1 fruit fly cellular context compared by ENCODE assay signal in genomic region chr3R:15927172-15927571, dm6.
TF ChIP-seq lines count a peak whose summit lies in the region.

No protein-coding gene starts in this region.

TF ChIP-seq in whole organism, embryonic, 481 proteins besides CTCF, POLR2A, EP300 and RAD21 (continued from another document and continues in another):
- no peak for TF ChIP-seq pzg (GFP tag; optimal IDR thresholded peaks at IDR 0.05; lab: Kevin White, UChicago)
- no peak for TF ChIP-seq eve (GFP tag; optimal IDR thresholded peaks at IDR 0.05; lab: Kevin White, UChicago)
- TF ChIP-seq CG11504 (tag; optimal IDR thresholded peaks at IDR 0.05; lab: Kevin White, UChicago): peak; percentile 64
- no peak for TF ChIP-seq CG13894 (tag; optimal IDR thresholded peaks at IDR 0.05; lab: Kevin White, UChicago)
- TF ChIP-seq esg (GFP tag; conservative IDR thresholded peaks at IDR 0.05; lab: Robert Waterston, UW): 0 out of 2 replicates have a peak, but pooled peaks have one; percentile 31
- 0 out of 2 replicates have a peak, but pooled peaks have one; percentile 16 for TF ChIP-seq al (GFP tag; IDR thresholded peaks at IDR 0.05; lab: Robert Waterston, UW)
- peak in 1 of 2 experiments; percentile 37 for TF ChIP-seq dpn (GFP tag; optimal IDR thresholded peaks at IDR 0.05; lab: Kevin White, UChicago)
- no peak for TF ChIP-seq CG33557 (GFP tag; optimal IDR thresholded peaks at IDR 0.05; lab: Kevin White, UChicago)
- TF ChIP-seq CG34376 (GFP tag; optimal IDR thresholded peaks at IDR 0.05; lab: Kevin White, UChicago): no peak
- TF ChIP-seq CG5180 (GFP tag; optimal IDR thresholded peaks at IDR 0.05; lab: Kevin White, UChicago): no peak
- TF ChIP-seq Vsx1 (GFP tag; optimal IDR thresholded peaks at IDR 0.05; lab: Kevin White, UChicago): no peak
- no peak for TF ChIP-seq CG6683 (GFP tag; optimal IDR thresholded peaks at IDR 0.05; lab: Kevin White, UChicago)
- no peak for TF ChIP-seq CG10321 (GFP tag; IDR thresholded peaks at IDR 0.05; lab: Robert Waterston, UW)
- TF ChIP-seq HLH3B (GFP tag; IDR thresholded peaks at IDR 0.05; lab: Robert Waterston, UW): peak; percentile 51
- TF ChIP-seq stwl (tag; optimal IDR thresholded peaks at IDR 0.05; lab: Kevin White, UChicago): no peak
- no peak for TF ChIP-seq CHES-1-like (GFP tag; optimal IDR thresholded peaks at IDR 0.05; lab: Kevin White, UChicago)
- no peak for TF ChIP-seq CG14667 (GFP tag; IDR thresholded peaks at IDR 0.05; lab: Robert Waterston, UW)
- no peak for TF ChIP-seq CG11093 (GFP tag; IDR thresholded peaks at IDR 0.05; lab: Robert Waterston, UW)
- TF ChIP-seq zen (tag; optimal IDR thresholded peaks at IDR 0.05; lab: Kevin White, UChicago): peak; percentile 29
- no peak for TF ChIP-seq CG13775 (GFP tag; optimal IDR thresholded peaks at IDR 0.05; lab: Kevin White, UChicago)
- peak; percentile 40; the same call in 1 of the 2 replicates for TF ChIP-seq Rfx (GFP tag; IDR thresholded peaks at IDR 0.05; lab: Robert Waterston, UW)
- TF ChIP-seq phol (tag; optimal IDR thresholded peaks at IDR 0.05; lab: Kevin White, UChicago): peak; percentile 41
- no peak for TF ChIP-seq Mrtf (GFP tag; IDR thresholded peaks at IDR 0.05; lab: Robert Waterston, UW)
- no peak for TF ChIP-seq CG4617 (GFP tag; optimal IDR thresholded peaks at IDR 0.05; lab: Kevin White, UChicago; ENCODE audit: borderline replicate concordance)
- no peak for TF ChIP-seq CG3838 (GFP tag; optimal IDR thresholded peaks at IDR 0.05; lab: Kevin White, UChicago)
- TF ChIP-seq z (GFP tag; IDR thresholded peaks at IDR 0.05; lab: Robert Waterston, UW): no peak
- TF ChIP-seq CG2678 (tag; optimal IDR thresholded peaks at IDR 0.05; lab: Kevin White, UChicago): peak; percentile 51
- TF ChIP-seq Ptx1 (GFP tag; IDR thresholded peaks at IDR 0.05; lab: Robert Waterston, UW): no peak; the same call in 1 of the 2 replicates
- TF ChIP-seq ham (GFP tag; IDR thresholded peaks at IDR 0.05; lab: Robert Waterston, UW): no peak
- no peak for TF ChIP-seq ci (GFP tag; IDR thresholded peaks at IDR 0.05; lab: Robert Waterston, UW)
- TF ChIP-seq CG5245 (GFP tag; optimal IDR thresholded peaks at IDR 0.05; lab: Kevin White, UChicago): no peak
- TF ChIP-seq CG8765 (GFP tag; IDR thresholded peaks at IDR 0.05; lab: Robert Waterston, UW): no peak
- no peak for TF ChIP-seq Ets97D (GFP tag; optimal IDR thresholded peaks at IDR 0.05; lab: Kevin White, UChicago)
- TF ChIP-seq D19B (GFP tag; optimal IDR thresholded peaks at IDR 0.05; lab: Kevin White, UChicago): no peak
- TF ChIP-seq Elba2 (GFP tag; optimal IDR thresholded peaks at IDR 0.05; lab: Kevin White, UChicago): no peak
- peak; percentile 17 for TF ChIP-seq CG17385 (GFP tag; optimal IDR thresholded peaks at IDR 0.05; lab: Kevin White, UChicago)
- no peak for TF ChIP-seq CG11696 (GFP tag; IDR thresholded peaks at IDR 0.05; lab: Robert Waterston, UW)
- no peak for TF ChIP-seq otp (GFP tag; IDR thresholded peaks at IDR 0.05; lab: Robert Waterston, UW)
- TF ChIP-seq aop (GFP tag; IDR thresholded peaks at IDR 0.05; lab: Robert Waterston, UW): no peak
- TF ChIP-seq E2f1 (GFP tag; IDR thresholded peaks at IDR 0.05; lab: Robert Waterston, UW): no peak
- no peak for TF ChIP-seq CG17612 (GFP tag; IDR thresholded peaks at IDR 0.05; lab: Robert Waterston, UW)
- no peak for TF ChIP-seq Mad (GFP tag; optimal IDR thresholded peaks at IDR 0.05; lab: Kevin White, UChicago)
- TF ChIP-seq CG8089 (GFP tag; optimal IDR thresholded peaks at IDR 0.05; lab: Kevin White, UChicago): no peak
- TF ChIP-seq CG30403 (GFP tag; optimal IDR thresholded peaks at IDR 0.05; lab: Kevin White, UChicago): peak; percentile 48
- TF ChIP-seq caup (GFP tag; optimal IDR thresholded peaks at IDR 0.05; lab: Kevin White, UChicago; ENCODE audit: severe bottlenecking): no peak
- no peak for TF ChIP-seq vnd (GFP tag; IDR thresholded peaks at IDR 0.05; lab: Robert Waterston, UW; ENCODE audit: partially characterized antibody)
- TF ChIP-seq Dip3 (GFP tag; optimal IDR thresholded peaks at IDR 0.05; lab: Kevin White, UChicago): no peak
- no peak for TF ChIP-seq trh (GFP tag; optimal IDR thresholded peaks at IDR 0.05; lab: Kevin White, UChicago)
- TF ChIP-seq CG43689 (GFP tag; IDR thresholded peaks at IDR 0.05; lab: Robert Waterston, UW): no peak
- no peak for TF ChIP-seq CG34224 (GFP tag; IDR thresholded peaks at IDR 0.05; lab: Robert Waterston, UW; ENCODE audit: partially characterized antibody)
- no peak for TF ChIP-seq lola (GFP tag; optimal IDR thresholded peaks at IDR 0.05; lab: Kevin White, UChicago)
- TF ChIP-seq chm (GFP tag; IDR thresholded peaks at IDR 0.05; lab: Robert Waterston, UW): no peak
- 0 out of 4 replicates have a peak, but pooled peaks have one; percentile 16 for TF ChIP-seq Gug (GFP tag; IDR thresholded peaks at IDR 0.05; lab: Robert Waterston, UW)
- no peak for TF ChIP-seq CG8478 (optimal IDR thresholded peaks at IDR 0.05; lab: Kevin White, UChicago)
- TF ChIP-seq CG9437 (GFP tag; optimal IDR thresholded peaks at IDR 0.05; lab: Kevin White, UChicago): peak; percentile 32
- TF ChIP-seq prd (optimal IDR thresholded peaks at IDR 0.05; lab: Kevin White, UChicago): no peak
- TF ChIP-seq prd (GFP tag; IDR thresholded peaks at IDR 0.05; lab: Robert Waterston, UW): peak; percentile 61; the same call in 1 of the 3 replicates
- TF ChIP-seq CG12744 (GFP tag; optimal IDR thresholded peaks at IDR 0.05; lab: Kevin White, UChicago): no peak
- TF ChIP-seq lilli (GFP tag; optimal IDR thresholded peaks at IDR 0.05; lab: Kevin White, UChicago): peak; percentile 28
- TF ChIP-seq run (tag; optimal IDR thresholded peaks at IDR 0.05; lab: Kevin White, UChicago): peak; percentile 3
- TF ChIP-seq CG8944 (GFP tag; optimal IDR thresholded peaks at IDR 0.05; lab: Kevin White, UChicago): no peak
- peak; percentile 46; the same call in 1 of the 3 replicates for TF ChIP-seq CG7357 (GFP tag; IDR thresholded peaks at IDR 0.05; lab: Robert Waterston, UW)
- TF ChIP-seq grn (GFP tag; optimal IDR thresholded peaks at IDR 0.05; lab: Kevin White, UChicago): no peak
- no peak; the same call in 1 of the 2 replicates for TF ChIP-seq H2.0 (GFP tag; IDR thresholded peaks at IDR 0.05; lab: Robert Waterston, UW)
- no peak for TF ChIP-seq hth (optimal IDR thresholded peaks at IDR 0.05; lab: Kevin White, UChicago)
- no peak for TF ChIP-seq pum (GFP tag; optimal IDR thresholded peaks at IDR 0.05; lab: Kevin White, UChicago)
- TF ChIP-seq CG16815 (GFP tag; optimal IDR thresholded peaks at IDR 0.05; lab: Kevin White, UChicago): no peak
- TF ChIP-seq Kr (GFP tag; optimal IDR thresholded peaks at IDR 0.05; lab: Kevin White, UChicago): no peak
- no peak for TF ChIP-seq CG16779 (GFP tag; IDR thresholded peaks at IDR 0.05; lab: Robert Waterston, UW)
- no peak for TF ChIP-seq nerfin-1 (tag; optimal IDR thresholded peaks at IDR 0.05; lab: Kevin White, UChicago)
- TF ChIP-seq CG17359 (tag; optimal IDR thresholded peaks at IDR 0.05; lab: Kevin White, UChicago): peak; percentile 5
- no peak for TF ChIP-seq Dp (GFP tag; optimal IDR thresholded peaks at IDR 0.05; lab: Kevin White, UChicago)
- peak; percentile 69 for TF ChIP-seq Ets65A (GFP tag; lab: Kevin White, UChicago)
- no peak for TF ChIP-seq Gsc (GFP tag; IDR thresholded peaks at IDR 0.05; lab: Robert Waterston, UW)
- no peak for TF ChIP-seq HLHmδ (GFP tag; optimal IDR thresholded peaks at IDR 0.05; lab: Kevin White, UChicago)
- no peak for TF ChIP-seq CG14710 (tag; optimal IDR thresholded peaks at IDR 0.05; lab: Kevin White, UChicago)
- TF ChIP-seq scrt (GFP tag; optimal IDR thresholded peaks at IDR 0.05; lab: Kevin White, UChicago): no peak
- no peak for TF ChIP-seq CG15601 (tag; optimal IDR thresholded peaks at IDR 0.05; lab: Kevin White, UChicago)
- TF ChIP-seq gcm (GFP tag; optimal IDR thresholded peaks at IDR 0.05; lab: Kevin White, UChicago): no peak
- TF ChIP-seq Atf3 (GFP tag; optimal IDR thresholded peaks at IDR 0.05; lab: Kevin White, UChicago): no peak
- no peak for TF ChIP-seq disco-r (GFP tag; optimal IDR thresholded peaks at IDR 0.05; lab: Kevin White, UChicago)
- TF ChIP-seq CG3726 (GFP tag; IDR thresholded peaks at IDR 0.05; lab: Robert Waterston, UW): no peak
- no peak for TF ChIP-seq CG12155 (GFP tag; optimal IDR thresholded peaks at IDR 0.05; lab: Kevin White, UChicago)
- TF ChIP-seq CG42726 (GFP tag; IDR thresholded peaks at IDR 0.05; lab: Robert Waterston, UW; ENCODE audit: partially characterized antibody): no peak
- no peak for TF ChIP-seq Dek (tag; optimal IDR thresholded peaks at IDR 0.05; lab: Kevin White, UChicago)
- TF ChIP-seq CG13296 (GFP tag; optimal IDR thresholded peaks at IDR 0.05; lab: Kevin White, UChicago): peak; percentile 14
- no peak for TF ChIP-seq NC2α (GFP tag; optimal IDR thresholded peaks at IDR 0.05; lab: Kevin White, UChicago)
- TF ChIP-seq CG33213 (GFP tag; optimal IDR thresholded peaks at IDR 0.05; lab: Kevin White, UChicago): no peak
- TF ChIP-seq CG17912 (GFP tag; optimal IDR thresholded peaks at IDR 0.05; lab: Kevin White, UChicago): no peak
- TF ChIP-seq bab2 (GFP tag; optimal IDR thresholded peaks at IDR 0.05; lab: Kevin White, UChicago): no peak
- no peak for TF ChIP-seq rib (GFP tag; IDR thresholded peaks at IDR 0.05; lab: Robert Waterston, UW)
- no peak for TF ChIP-seq CkIIα-i1 (GFP tag; IDR thresholded peaks at IDR 0.05; lab: Robert Waterston, UW)
- no peak for TF ChIP-seq sd (tag; optimal IDR thresholded peaks at IDR 0.05; lab: Kevin White, UChicago)
- no peak for TF ChIP-seq ab (GFP tag; optimal IDR thresholded peaks at IDR 0.05; lab: Kevin White, UChicago)
- TF ChIP-seq nau (GFP tag; optimal IDR thresholded peaks at IDR 0.05; lab: Kevin White, UChicago): no peak
- no peak for TF ChIP-seq wdn (GFP tag; IDR thresholded peaks at IDR 0.05; lab: Robert Waterston, UW)
- no peak for TF ChIP-seq da (GFP tag; optimal IDR thresholded peaks at IDR 0.05; lab: Kevin White, UChicago)
- TF ChIP-seq Stat92E (GFP tag; optimal IDR thresholded peaks at IDR 0.05; lab: Kevin White, UChicago): no peak
- TF ChIP-seq Pdp1 (GFP tag; optimal IDR thresholded peaks at IDR 0.05; lab: Kevin White, UChicago): peak in 1 of 2 experiments; percentile 0
- no peak for TF ChIP-seq schlank (tag; optimal IDR thresholded peaks at IDR 0.05; lab: Kevin White, UChicago)
- TF ChIP-seq Hmr (GFP tag; optimal IDR thresholded peaks at IDR 0.05; lab: Kevin White, UChicago): peak; percentile 6
- TF ChIP-seq nmo (GFP tag; optimal IDR thresholded peaks at IDR 0.05; lab: Kevin White, UChicago): peak; percentile 40
- TF ChIP-seq sc (optimal IDR thresholded peaks at IDR 0.05; lab: Kevin White, UChicago): no peak
- TF ChIP-seq sc (GFP tag; optimal IDR thresholded peaks at IDR 0.05; lab: Kevin White, UChicago): no peak
- no peak for TF ChIP-seq pan (optimal IDR thresholded peaks at IDR 0.05; lab: Kevin White, UChicago)
- no peak for TF ChIP-seq pan (GFP tag; optimal IDR thresholded peaks at IDR 0.05 in 1 of 2, IDR thresholded peaks at IDR 0.05 in 1 of 2)
- TF ChIP-seq CG14860 (GFP tag; IDR thresholded peaks at IDR 0.05; lab: Robert Waterston, UW; ENCODE audit: partially characterized antibody): no peak
- TF ChIP-seq CG16863 (GFP tag; optimal IDR thresholded peaks at IDR 0.05; lab: Kevin White, UChicago): no peak
- no peak for TF ChIP-seq CG8290 (GFP tag; optimal IDR thresholded peaks at IDR 0.05; lab: Kevin White, UChicago)
- TF ChIP-seq CG8290 (tag; optimal IDR thresholded peaks at IDR 0.05; lab: Kevin White, UChicago): no peak
- TF ChIP-seq Trl (optimal IDR thresholded peaks at IDR 0.05; lab: Kevin White, UChicago): no peak
- TF ChIP-seq Trl (GFP tag; optimal IDR thresholded peaks at IDR 0.05; lab: Kevin White, UChicago): no peak
- TF ChIP-seq CG11560 (tag; IDR thresholded peaks at IDR 0.05; lab: Robert Waterston, UW): no peak
- TF ChIP-seq Hr3 (GFP tag; optimal IDR thresholded peaks at IDR 0.05; lab: Kevin White, UChicago): no peak
- peak; percentile 27 for TF ChIP-seq CoRest (tag; optimal IDR thresholded peaks at IDR 0.05; lab: Kevin White, UChicago)
- no peak for TF ChIP-seq Awh (GFP tag; IDR thresholded peaks at IDR 0.05; lab: Robert Waterston, UW)
- TF ChIP-seq cad (GFP tag; optimal IDR thresholded peaks at IDR 0.05; lab: Kevin White, UChicago): no peak
- no peak for TF ChIP-seq Sry-δ (GFP tag; optimal IDR thresholded peaks at IDR 0.05; lab: Kevin White, UChicago)
- TF ChIP-seq Dbx (GFP tag; IDR thresholded peaks at IDR 0.05; lab: Robert Waterston, UW): 0 out of 3 replicates have a peak, but pooled peaks have one; percentile 21
- TF ChIP-seq jing (GFP tag; optimal IDR thresholded peaks at IDR 0.05; lab: Kevin White, UChicago): no peak
- TF ChIP-seq CG18262 (tag; optimal IDR thresholded peaks at IDR 0.05; lab: Kevin White, UChicago): peak; percentile 40
- TF ChIP-seq pros (GFP tag; optimal IDR thresholded peaks at IDR 0.05; lab: Kevin White, UChicago): no peak
- peak; percentile 15 for TF ChIP-seq CG17568 (GFP tag; optimal IDR thresholded peaks at IDR 0.05; lab: Kevin White, UChicago)
- TF ChIP-seq CG15269 (tag; optimal IDR thresholded peaks at IDR 0.05; lab: Kevin White, UChicago): peak; percentile 47
- TF ChIP-seq sens (GFP tag; lab: Kevin White, UChicago): peak; percentile 89
- no peak for TF ChIP-seq Nf-YA (GFP tag; IDR thresholded peaks at IDR 0.05; lab: Robert Waterston, UW)
- peak; percentile 1 for TF ChIP-seq CG1602 (GFP tag; optimal IDR thresholded peaks at IDR 0.05; lab: Kevin White, UChicago)
- 0 out of 2 replicates have a peak, but pooled peaks have one; percentile 19 for TF ChIP-seq wor (GFP tag; IDR thresholded peaks at IDR 0.05; lab: Robert Waterston, UW)
- TF ChIP-seq CG9932 (GFP tag; IDR thresholded peaks at IDR 0.05; lab: Robert Waterston, UW): no peak
- TF ChIP-seq zen2 (GFP tag; IDR thresholded peaks at IDR 0.05; lab: Robert Waterston, UW; ENCODE audit: partially characterized antibody): no peak
- TF ChIP-seq CG30020 (tag; optimal IDR thresholded peaks at IDR 0.05; lab: Kevin White, UChicago): no peak
- peak; percentile 17 for TF ChIP-seq Ssrp (tag; optimal IDR thresholded peaks at IDR 0.05; lab: Kevin White, UChicago)
- TF ChIP-seq tin (GFP tag; optimal IDR thresholded peaks at IDR 0.05; lab: Kevin White, UChicago): no peak
- peak; percentile 0 for TF ChIP-seq CG10267 (tag; optimal IDR thresholded peaks at IDR 0.05; lab: Kevin White, UChicago)
- no peak for TF ChIP-seq chif (GFP tag; optimal IDR thresholded peaks at IDR 0.05; lab: Kevin White, UChicago)
- peak; percentile 18; the same call in 1 of the 2 replicates for TF ChIP-seq CG9215 (GFP tag; IDR thresholded peaks at IDR 0.05; lab: Robert Waterston, UW)
- no peak for TF ChIP-seq CG6254 (GFP tag; optimal IDR thresholded peaks at IDR 0.05; lab: Kevin White, UChicago)
